Fruit fly (Drosophila melanogaster) whole organism, embryonic: ENCODE data around the gene M6.

ENCODE experiments used
- C15 ChIP-seq: fragments of 200-800 bp; sonication (Bioruptor generic); IDR thresholded peaks from 3 replicates; pipeline ENCODE4 v1.3.6; 2022; ENCODE audit warnings: missing biosample characterization, missing genetic modification characterization
- CG10366 ChIP-seq: fragments of 200-800 bp; sonication (Bioruptor generic); IDR thresholded peaks from 2 replicates; pipeline ENCODE4 v1.3.6; 2022; ENCODE audit warnings: missing biosample characterization, missing genetic modification characterization
- CG10979 ChIP-seq: fragments of 200-800 bp; sonication (Bioruptor generic); optimal IDR thresholded peaks from 2 replicates; lab custom pipeline; 2018; ENCODE audit warnings: missing biosample characterization, mild to moderate bottlenecking, missing genetic modification characterization, moderate library complexity
- CG12155 ChIP-seq: fragments of 200-800 bp; sonication (Bioruptor generic); optimal IDR thresholded peaks from 3 replicates; lab custom pipeline; 2016; ENCODE audit warnings: missing biosample characterization, missing genetic modification characterization
- CG13424 ChIP-seq: fragments of 200-800 bp; sonication (Bioruptor generic); optimal IDR thresholded peaks from 2 replicates; lab custom pipeline; 2019; ENCODE audit warnings: missing biosample characterization, mild to moderate bottlenecking, missing genetic modification characterization, moderate library complexity
- CG14710 ChIP-seq: fragments of 200-800 bp; sonication (Bioruptor generic); optimal IDR thresholded peaks from 3 replicates; lab custom pipeline; 2019; ENCODE audit warnings: missing biosample characterization, mild to moderate bottlenecking, missing genetic modification characterization, moderate library complexity
- CG15073 ChIP-seq: fragments of 200-800 bp; sonication (Bioruptor generic); optimal IDR thresholded peaks from 2 replicates; lab custom pipeline; 2016; ENCODE audit warnings: missing biosample characterization, missing genetic modification characterization
- CG1529 ChIP-seq: fragments of 200-800 bp; sonication (Bioruptor generic); optimal IDR thresholded peaks from 3 replicates; lab custom pipeline; 2018; ENCODE audit warnings: missing biosample characterization, missing genetic modification characterization
- CG15601 ChIP-seq: fragments of 200-800 bp; sonication (Bioruptor generic); optimal IDR thresholded peaks from 3 replicates; lab custom pipeline; 2019; ENCODE audit warnings: missing biosample characterization, mild to moderate bottlenecking, missing genetic modification characterization, moderate library complexity
- CG17328 ChIP-seq: fragments of 200-800 bp; sonication (Bioruptor generic); IDR thresholded peaks from 2 replicates; pipeline ENCODE4 v1.3.6; 2022; ENCODE audit warnings: missing biosample characterization, missing genetic modification characterization
- CG17359 ChIP-seq: fragments of 200-800 bp; sonication (Bioruptor generic); optimal IDR thresholded peaks from 3 replicates; lab custom pipeline; 2018; ENCODE audit warnings: missing biosample characterization, mild to moderate bottlenecking, missing genetic modification characterization, moderate library complexity
- CG17361 ChIP-seq: fragments of 200-800 bp; sonication (Bioruptor generic); IDR thresholded peaks from 3 replicates; pipeline ENCODE4 v1.3.6; 2022; ENCODE audit warnings: missing biosample characterization, missing genetic modification characterization
- CG17829 ChIP-seq: fragments of 200-800 bp; optimal IDR thresholded peaks from 2 replicates; lab custom pipeline; 2019; ENCODE audit warnings: missing biosample characterization, mild to moderate bottlenecking, missing genetic modification characterization, moderate library complexity
- CG2129 ChIP-seq: fragments of 200-800 bp; sonication (Bioruptor generic); IDR thresholded peaks from 2 replicates; pipeline ENCODE4 v1.3.6; 2022; ENCODE audit warnings: missing biosample characterization, missing genetic modification characterization; ENCODE audit not compliant: partially characterized antibody
- CG2199 ChIP-seq: fragments of 200-800 bp; sonication (Bioruptor generic); IDR thresholded peaks from 3 replicates; pipeline ENCODE4 v1.3.6; 2022; ENCODE audit warnings: missing biosample characterization, missing genetic modification characterization
- CG2712 ChIP-seq: fragments of 200-800 bp; optimal IDR thresholded peaks from 3 replicates; lab custom pipeline; 2019; ENCODE audit warnings: missing biosample characterization, mild to moderate bottlenecking, missing genetic modification characterization, moderate library complexity
- CG2875 ChIP-seq: fragments of 200-800 bp; sonication (Bioruptor generic); optimal IDR thresholded peaks from 2 replicates; lab custom pipeline; 2017; ENCODE audit warnings: missing biosample characterization, mild to moderate bottlenecking, missing genetic modification characterization, missing genetic modification reagents
- CG30020 ChIP-seq: fragments of 200-800 bp; optimal IDR thresholded peaks from 2 replicates; lab custom pipeline; 2019; ENCODE audit warnings: missing biosample characterization, mild to moderate bottlenecking, missing genetic modification characterization, moderate library complexity
- CG32767 ChIP-seq: fragments of 200-800 bp; sonication (Bioruptor generic); IDR thresholded peaks from 2 replicates; pipeline ENCODE4 v1.3.6; 2022; ENCODE audit warnings: missing biosample characterization, missing genetic modification characterization
- CG34224 ChIP-seq: fragments of 200-800 bp; sonication (Bioruptor generic); IDR thresholded peaks from 3 replicates; pipeline ENCODE4 v1.3.6; 2022; ENCODE audit warnings: missing biosample characterization, missing genetic modification characterization; ENCODE audit not compliant: partially characterized antibody
- CG4424 ChIP-seq: fragments of 200-800 bp; sonication (Bioruptor generic); optimal IDR thresholded peaks from 3 replicates; lab custom pipeline; 2016; ENCODE audit warnings: missing biosample characterization, missing genetic modification characterization
- CG4617 ChIP-seq: fragments of 200-800 bp; sonication (Bioruptor generic); optimal IDR thresholded peaks from 3 replicates; lab custom pipeline; 2016; ENCODE audit warnings: missing biosample characterization, missing genetic modification characterization, borderline replicate concordance
- D ChIP-seq, 2 experiments: fragments of 200-800 bp in 1 of 2; fragments of >200 bp in 1 of 2; sonication (Bioruptor generic) in 1 of 2; optimal IDR thresholded peaks; 2 replicates in 1 of 2; 3 replicates in 1 of 2; lab custom pipeline; 2017; ENCODE audit warnings: mild to moderate bottlenecking in 1 of 2, missing biosample characterization in 1 of 2, missing genetic modification characterization in 1 of 2, missing genetic modification reagents in 1 of 2
- D19A ChIP-seq: fragments of 200-800 bp; optimal IDR thresholded peaks from 3 replicates; lab custom pipeline; 2019; ENCODE audit warnings: missing biosample characterization, mild to moderate bottlenecking, missing genetic modification characterization, moderate library complexity
- Dek ChIP-seq: fragments of 200-800 bp; sonication (Bioruptor generic); optimal IDR thresholded peaks from 3 replicates; lab custom pipeline; 2019; ENCODE audit warnings: missing biosample characterization, mild to moderate bottlenecking, missing genetic modification characterization, moderate library complexity
- Drgx ChIP-seq: fragments of 200-800 bp; sonication (Bioruptor generic); IDR thresholded peaks from 2 replicates; pipeline ENCODE4 v1.3.6; 2022; ENCODE audit warnings: missing biosample characterization, missing genetic modification characterization
- Ets65A ChIP-seq: fragments of 200-800 bp; sonication (Bioruptor generic); peaks from one replicate; lab custom pipeline; 2016; ENCODE audit warnings: missing biosample characterization, missing genetic modification characterization
- Hey ChIP-seq: fragments of 200-800 bp; sonication (Bioruptor generic); optimal IDR thresholded peaks from 3 replicates; lab custom pipeline; 2018; ENCODE audit warnings: missing biosample characterization, mild to moderate bottlenecking, missing genetic modification characterization
- Hr78 ChIP-seq, 2 experiments: fragments of 200-800 bp in 1 of 2; fragments of >200 bp in 1 of 2; sonication (Bioruptor generic) in 1 of 2; optimal IDR thresholded peaks; 2 replicates each; lab custom pipeline; 2017 to 2019; ENCODE audit warnings: missing biosample characterization in 2 of 2, missing genetic modification characterization in 2 of 2, mild to moderate bottlenecking in 1 of 2, moderate library complexity in 1 of 2
- MESR4 ChIP-seq: fragments of 200-800 bp; sonication (Bioruptor generic); optimal IDR thresholded peaks from 2 replicates; lab custom pipeline; 2018; ENCODE audit warnings: missing biosample characterization, mild to moderate bottlenecking, missing genetic modification characterization, moderate library complexity
- Med ChIP-seq: fragments of 200-800 bp; sonication (Bioruptor generic); peaks from one replicate; lab custom pipeline; 2016; ENCODE audit warnings: missing biosample characterization, missing genetic modification characterization, mild to moderate bottlenecking, inconsistent platforms, moderate library complexity
- Mrtf ChIP-seq: fragments of 200-800 bp; sonication (Bioruptor generic); IDR thresholded peaks from 3 replicates; pipeline ENCODE4 v1.3.6; 2022; ENCODE audit warnings: missing biosample characterization, missing genetic modification characterization
- Xrp1 ChIP-seq: fragments of 200-800 bp; sonication (Bioruptor generic); IDR thresholded peaks from 2 replicates; pipeline ENCODE4 v1.3.6; 2022; ENCODE audit warnings: missing biosample characterization, missing genetic modification characterization
- abd-A ChIP-seq: fragments of 200-800 bp; sonication (Bioruptor generic); optimal IDR thresholded peaks from 3 replicates; lab custom pipeline; 2019; ENCODE audit warnings: missing biosample characterization, mild to moderate bottlenecking, missing genetic modification characterization, moderate library complexity
- cg ChIP-seq: fragments of 200-800 bp; sonication (Bioruptor generic); optimal IDR thresholded peaks from 3 replicates; lab custom pipeline; 2019; ENCODE audit warnings: missing biosample characterization, mild to moderate bottlenecking, missing genetic modification characterization, moderate library complexity
- chif ChIP-seq, 2 experiments: fragments of 200-800 bp; sonication (Bioruptor generic); optimal IDR thresholded peaks; 3 replicates each; lab custom pipeline; 2016; ENCODE audit warnings: missing biosample characterization in 2 of 2, missing genetic modification characterization in 2 of 2
- gro ChIP-seq: fragments of 200-800 bp; sonication (Bioruptor generic); optimal IDR thresholded peaks from 2 replicates; lab custom pipeline; 2016; ENCODE audit warnings: missing biosample characterization, missing genetic modification characterization
- jumu ChIP-seq: fragments of 200-800 bp; sonication (Bioruptor generic); optimal IDR thresholded peaks from 3 replicates; lab custom pipeline; 2016; ENCODE audit warnings: missing biosample characterization, missing genetic modification characterization
- nom ChIP-seq: fragments of 200-800 bp; sonication (Bioruptor generic); optimal IDR thresholded peaks from 2 replicates; lab custom pipeline; 2017; ENCODE audit warnings: missing biosample characterization, missing genetic modification characterization, mild to moderate bottlenecking, moderate library complexity, missing genetic modification reagents
- pho ChIP-seq: fragments of 200-800 bp; sonication (Bioruptor generic); optimal IDR thresholded peaks from 2 replicates; lab custom pipeline; 2016; ENCODE audit warnings: missing biosample characterization, missing genetic modification characterization
- pzg ChIP-seq: fragments of 200-800 bp; sonication (Bioruptor generic); optimal IDR thresholded peaks from 3 replicates; lab custom pipeline; 2018; ENCODE audit warnings: missing biosample characterization, mild to moderate bottlenecking, missing genetic modification characterization, moderate library complexity
- sens ChIP-seq: fragments of 200-800 bp; sonication (Bioruptor generic); peaks from one replicate; lab custom pipeline; 2016; ENCODE audit warnings: missing biosample characterization, missing genetic modification characterization
- slbo ChIP-seq: fragments of 200-800 bp; sonication (Bioruptor generic); IDR thresholded peaks from 2 replicates; pipeline ENCODE4 v1.3.6; 2022; ENCODE audit warnings: missing biosample characterization, missing genetic modification characterization
- tio ChIP-seq: fragments of 200-800 bp; sonication (Bioruptor generic); optimal IDR thresholded peaks from 2 replicates; lab custom pipeline; 2017; ENCODE audit warnings: missing biosample characterization, missing genetic modification characterization, inconsistent platforms
- usp ChIP-seq: fragments of >200 bp; optimal IDR thresholded peaks from 2 replicates; lab custom pipeline; 2017; ENCODE audit warnings: missing biosample characterization, missing genetic modification characterization

The M6 gene

DNA sequence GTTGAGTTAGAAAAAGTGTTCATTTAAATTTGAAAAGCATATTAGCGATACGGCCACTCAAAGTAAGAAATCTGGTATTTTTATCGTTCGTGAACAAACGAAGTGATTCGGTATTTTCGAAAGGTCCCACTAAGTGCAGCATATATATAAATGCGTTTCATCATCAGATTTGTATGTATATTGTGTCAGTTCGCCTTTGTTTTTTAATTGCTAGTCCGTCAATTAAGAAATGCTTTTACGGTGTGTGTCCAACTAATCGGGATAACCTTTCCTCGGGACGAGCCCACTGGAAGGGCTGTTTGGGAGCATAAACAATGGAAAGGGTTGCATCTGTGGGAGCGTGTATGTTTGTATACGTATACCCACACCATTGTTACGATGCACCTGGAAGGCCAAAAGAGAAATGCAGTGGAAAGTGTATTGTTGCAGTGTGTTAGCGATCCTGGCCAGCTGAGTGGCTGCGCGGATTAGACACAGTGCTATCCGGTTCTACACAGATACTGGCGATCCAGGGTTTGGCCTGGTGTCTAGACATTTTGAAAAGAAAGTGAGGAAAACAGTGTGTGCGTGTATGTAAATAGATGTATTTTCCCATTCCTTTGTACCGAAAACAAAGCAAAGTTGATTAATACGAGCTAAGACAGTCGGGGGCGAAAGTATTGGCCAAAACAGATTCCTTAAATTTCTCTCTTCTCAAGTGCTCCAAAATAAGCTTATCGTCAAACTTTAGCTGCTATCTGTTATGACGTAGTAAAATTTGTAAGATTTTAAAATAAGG lies 15.6 kb downstream of the M6 start, which contains the start of gene CG7611 (continued):
- peak; percentile 79 for TF ChIP-seq CG4617 (GFP tag; lab: Kevin White, UChicago)
- peak; percentile 97 for TF ChIP-seq MESR4 (GFP tag; lab: Kevin White, UChicago)
- no peak for TF ChIP-seq CG10366 (GFP tag; lab: Robert Waterston, UW)
- no peak for TF ChIP-seq abd-A (tag; lab: Kevin White, UChicago)
- TF ChIP-seq CG2712 (tag; lab: Kevin White, UChicago) = peak; percentile 22
- TF ChIP-seq D (optimal IDR thresholded peaks at IDR 0.05; lab: Kevin White, UChicago) = peak; percentile 68
- TF ChIP-seq D (GFP tag; optimal IDR thresholded peaks at IDR 0.05; lab: Kevin White, UChicago) = peak; percentile 8
- no peak for TF ChIP-seq CG13424 (tag; lab: Kevin White, UChicago)
- TF ChIP-seq C15 (GFP tag; lab: Robert Waterston, UW) = no peak
- no peak for TF ChIP-seq CG17328 (GFP tag; lab: Robert Waterston, UW)
- TF ChIP-seq CG34224 = no peak
- no peak for TF ChIP-seq chif (GFP tag; optimal IDR thresholded peaks at IDR 0.05; lab: Kevin White, UChicago)
- no peak for TF ChIP-seq CG2129
- TF ChIP-seq nom = peak; percentile 12
- peak; percentile 87 for TF ChIP-seq CG30020 (tag; lab: Kevin White, UChicago)
- peak; percentile 52 for TF ChIP-seq pzg (GFP tag; lab: Kevin White, UChicago)
- peak in 1 of 2 experiments; percentile 20 for TF ChIP-seq Hr78 (GFP tag; optimal IDR thresholded peaks at IDR 0.05; lab: Kevin White, UChicago)
- no peak for TF ChIP-seq usp (GFP tag; lab: Kevin White, UChicago)
- peak; percentile 35 for TF ChIP-seq CG14710 (tag; lab: Kevin White, UChicago)
- TF ChIP-seq CG32767 (GFP tag; lab: Robert Waterston, UW) = peak; percentile 78; the same call in 1 of the 2 replicates
- no peak for TF ChIP-seq Mrtf (GFP tag; lab: Robert Waterston, UW)
- peak; percentile 1 for TF ChIP-seq CG15601
- no peak for TF ChIP-seq jumu (GFP tag; lab: Kevin White, UChicago)
- no peak for TF ChIP-seq Hey (tag; lab: Kevin White, UChicago)
- TF ChIP-seq gro (GFP tag; lab: Kevin White, UChicago) = no peak

DNA sequence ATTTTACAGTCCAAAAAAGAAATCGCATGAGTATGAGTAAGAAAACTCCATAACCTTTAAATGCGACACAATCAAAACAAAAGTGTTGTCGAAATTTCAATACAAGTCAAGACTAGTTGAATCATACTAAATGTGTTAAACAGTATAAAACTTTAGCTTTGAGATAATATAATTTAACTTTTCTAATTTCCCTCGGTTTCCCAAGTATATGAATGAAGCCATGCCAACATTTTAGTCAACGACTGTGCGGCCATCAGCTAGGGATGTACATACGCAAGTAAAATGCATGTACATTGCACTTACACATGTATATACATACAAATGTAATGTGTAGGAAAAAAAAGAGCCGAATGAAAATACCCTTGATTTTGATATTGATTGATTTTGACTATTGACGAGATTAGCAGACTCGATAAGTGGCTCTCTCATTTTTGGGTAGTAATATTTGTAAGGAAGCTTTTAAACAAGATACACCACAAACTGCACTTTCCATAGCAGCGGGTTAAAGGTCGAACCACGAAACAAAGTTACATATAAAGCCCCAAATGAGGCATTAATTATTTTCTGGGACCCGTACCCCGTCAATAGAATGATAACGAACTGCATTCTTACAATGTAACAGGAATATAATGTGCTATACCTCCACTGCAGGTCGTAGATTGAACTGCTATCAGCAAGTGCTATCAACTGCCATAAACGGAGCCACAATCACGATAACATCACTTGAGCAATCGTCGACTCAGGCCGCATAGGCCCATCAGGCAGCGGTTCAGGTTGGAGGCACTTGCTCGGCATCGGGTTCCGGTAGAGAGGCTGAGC lies 16.6 kb downstream of the M6 start:
- peak; percentile 34 for TF ChIP-seq cg (GFP tag; lab: Kevin White, UChicago)
- TF ChIP-seq D19A (tag; lab: Kevin White, UChicago) = peak; percentile 76
- TF ChIP-seq CG12155 = no peak
- TF ChIP-seq Xrp1 (GFP tag; lab: Robert Waterston, UW) = peak; percentile 10; the same call in 1 of the 2 replicates
- peak; percentile 33 for TF ChIP-seq CG10979 (tag; lab: Kevin White, UChicago)
- TF ChIP-seq Ets65A (GFP tag; lab: Kevin White, UChicago) = peak; percentile 45
- peak in 1 of 2 experiments; percentile 97 for TF ChIP-seq Hr78 (GFP tag; optimal IDR thresholded peaks at IDR 0.05; lab: Kevin White, UChicago)
- peak; percentile 17 for TF ChIP-seq CG1529 (GFP tag; lab: Kevin White, UChicago)
- TF ChIP-seq CG2875 = peak; percentile 26
- TF ChIP-seq pho (GFP tag; lab: Kevin White, UChicago) = peak; percentile 4
- TF ChIP-seq CG17829 (tag; lab: Kevin White, UChicago) = peak; percentile 20
- 0 out of 3 replicates have a peak, but pooled peaks have one; percentile 35 for TF ChIP-seq CG17361
- 0 out of 3 replicates have a peak, but pooled peaks have one; percentile 20 for TF ChIP-seq CG2199 (GFP tag; lab: Robert Waterston, UW)
- TF ChIP-seq C15 (GFP tag; lab: Robert Waterston, UW) = no peak
- peak; percentile 9 for TF ChIP-seq CG17359 (tag; lab: Kevin White, UChicago)
- TF ChIP-seq slbo (GFP tag; lab: Robert Waterston, UW) = no peak
- TF ChIP-seq Dek = no peak
- peak; percentile 96 for TF ChIP-seq CG15073 (GFP tag; lab: Kevin White, UChicago)
- TF ChIP-seq Drgx (GFP tag; lab: Robert Waterston, UW) = peak; percentile 56
- TF ChIP-seq tio (GFP tag; lab: Kevin White, UChicago) = no peak
- TF ChIP-seq CG4424 = peak; percentile 16
- TF ChIP-seq Med (GFP tag; lab: Kevin White, UChicago) = peak; percentile 22
- peak; percentile 38 for TF ChIP-seq CG2712 (tag; lab: Kevin White, UChicago)
- peak; percentile 77 for TF ChIP-seq sens (GFP tag; lab: Kevin White, UChicago)
- 0 out of 2 replicates have a peak, but pooled peaks have one; percentile 9 for TF ChIP-seq CG32767 (GFP tag; lab: Robert Waterston, UW)
